Worm (Caenorhabditis elegans): ENCODE measurements around the gene Y37E11B.10.

Y37E11B.10 gene

ce11 chrIV:3608547-3609222, 2.4 kb upstream of the Y37E11B.10 start:
- TF ChIP-seq elt-2 (tag; optimal IDR thresholded peaks at IDR 0.05) = peak; percentile 18
- no peak for TF ChIP-seq nhr-23 (tag; optimal IDR thresholded peaks at IDR 0.05)

- no peak for TF ChIP-seq nhr-25 (tag; optimal IDR thresholded peaks at IDR 0.05)
- no peak for TF ChIP-seq snpc-4 (tag; optimal IDR thresholded peaks at IDR 0.05)
- TF ChIP-seq egl-5 (tag; optimal IDR thresholded peaks at IDR 0.05) = no peak
- no peak for TF ChIP-seq unc-62 (GFP tag; optimal IDR thresholded peaks at IDR 0.05)
- no peak for TF ChIP-seq ceh-82 (tag; optimal IDR thresholded peaks at IDR 0.05)
- no peak for TF ChIP-seq jun-1 (tag; optimal IDR thresholded peaks at IDR 0.05)
- no peak for TF ChIP-seq ztf-11 (tag; optimal IDR thresholded peaks at IDR 0.05)
- no peak for TF ChIP-seq sea-2 (GFP tag; optimal IDR thresholded peaks at IDR 0.05)
- TF ChIP-seq nhr-76 (tag; optimal IDR thresholded peaks at IDR 0.05) = no peak
These were observed 2.2 kb downstream of the Y37E11B.10 start for ce11 chrIV:3604104-3604503.

ce11 chrIV:3601846-3602245, 4.4 kb downstream of the Y37E11B.10 start:
- TF ChIP-seq zag-1 (tag; optimal IDR thresholded peaks at IDR 0.05) (no peak), aly-2 (tag; optimal IDR thresholded peaks at IDR 0.05) (no peak)

ce11 chrIV:3599958-3600357, 6.3 kb downstream of the Y37E11B.10 start, which contains the start of gene Y37E11B.7:
TSS of gene Y37E11B.7 (minus strand) at chrIV:3600164.
- TF ChIP-seq pha-4 (tag; optimal IDR thresholded peaks at IDR 0.05) (no peak), tbx-2 (tag; optimal IDR thresholded peaks at IDR 0.05) (no peak), ceh-16 (tag; optimal IDR thresholded peaks at IDR 0.05) (no peak), ztf-11 (tag; optimal IDR thresholded peaks at IDR 0.05) (no peak), lsy-12 (tag; optimal IDR thresholded peaks at IDR 0.05) (no peak), sea-2 (GFP tag; optimal IDR thresholded peaks at IDR 0.05) (no peak), aly-2 (tag; optimal IDR thresholded peaks at IDR 0.05) (no peak), snpc-4 (tag; optimal IDR thresholded peaks at IDR 0.05) (no peak), elt-3 (tag; optimal IDR thresholded peaks at IDR 0.05) (no peak), elt-1 (tag; optimal IDR thresholded peaks at IDR 0.05) (no peak), ceh-82 (tag; optimal IDR thresholded peaks at IDR 0.05) (no peak), skn-1 (tag; optimal IDR thresholded peaks at IDR 0.05) (no peak), nhr-43 (tag; optimal IDR thresholded peaks at IDR 0.05; ENCODE audit: poor library complexity, severe bottlenecking) (no peak), egl-5 (tag; optimal IDR thresholded peaks at IDR 0.05) (no peak), ceh-9 (tag; optimal IDR thresholded peaks at IDR 0.05) (no peak)

- no peak for TF ChIP-seq sea-2 (GFP tag; optimal IDR thresholded peaks at IDR 0.05)
- TF ChIP-seq R02D3.7 (tag; optimal IDR thresholded peaks at IDR 0.05) = no peak
- no peak for TF ChIP-seq ama-1 (optimal IDR thresholded peaks at IDR 0.05)
- no peak for TF ChIP-seq eor-1 (tag; optimal IDR thresholded peaks at IDR 0.05)
- no peak for TF ChIP-seq nhr-77 (tag; optimal IDR thresholded peaks at IDR 0.05)
- no peak for TF ChIP-seq nhr-76 (tag; optimal IDR thresholded peaks at IDR 0.05)
- no peak for TF ChIP-seq mml-1 (tag; optimal IDR thresholded peaks at IDR 0.05)
- TF ChIP-seq elt-2 (tag; optimal IDR thresholded peaks at IDR 0.05) = no peak
- TF ChIP-seq snpc-4 (tag; optimal IDR thresholded peaks at IDR 0.05) = no peak
- peak; percentile 22 for TF ChIP-seq nhr-25 (tag; optimal IDR thresholded peaks at IDR 0.05)
- TF ChIP-seq pqm-1 (tag; optimal IDR thresholded peaks at IDR 0.05) = no peak
- no peak for TF ChIP-seq nhr-12 (tag; optimal IDR thresholded peaks at IDR 0.05)
- TF ChIP-seq egl-27 (tag; optimal IDR thresholded peaks at IDR 0.05) = no peak
- no peak for TF ChIP-seq fkh-2 (tag; optimal IDR thresholded peaks at IDR 0.05)
- no peak for TF ChIP-seq aly-2 (tag; optimal IDR thresholded peaks at IDR 0.05)
- TF ChIP-seq lin-15B (tag; optimal IDR thresholded peaks at IDR 0.05) = peak; percentile 42
- TF ChIP-seq ceh-28 (tag; optimal IDR thresholded peaks at IDR 0.05) = no peak
- no peak for TF ChIP-seq nhr-23 (tag; optimal IDR thresholded peaks at IDR 0.05)
- no peak for TF ChIP-seq elt-1 (tag; optimal IDR thresholded peaks at IDR 0.05)
- peak; percentile 2 for TF ChIP-seq pha-4 (tag; optimal IDR thresholded peaks at IDR 0.05)
- TF ChIP-seq elt-3 (tag; optimal IDR thresholded peaks at IDR 0.05) = no peak
- TF ChIP-seq egl-5 (tag; optimal IDR thresholded peaks at IDR 0.05) = no peak
- no peak for TF ChIP-seq ceh-82 (tag; optimal IDR thresholded peaks at IDR 0.05)
These were observed 7.1 kb downstream of the Y37E11B.10 start, which contains the start of gene Y37E11B.6 for ce11 chrIV:3599126-3599525. TSS of gene Y37E11B.6 (minus strand) at chrIV:3599306.
